Worm (Caenorhabditis elegans): ENCODE results near the gene ttc-36.

The ttc-36 gene

ce11 chrII:10029890-10030289 is at the start of gene ttc-36:
Gene ttc-36 (plus strand): TSS chrII:10030190.
- TF ChIP-seq ceh-82 (tag; optimal IDR thresholded peaks at IDR 0.05) (no peak), aly-2 (tag; optimal IDR thresholded peaks at IDR 0.05) (no peak), rnt-1 (tag; optimal IDR thresholded peaks at IDR 0.05) (no peak), Y116A8C.19 (tag; optimal IDR thresholded peaks at IDR 0.05; ENCODE audit: borderline replicate concordance) (no peak), nhr-71 (tag; optimal IDR thresholded peaks at IDR 0.05) (no peak), xbp-1 (tag; optimal IDR thresholded peaks at IDR 0.05) (no peak), lir-3 (tag; optimal IDR thresholded peaks at IDR 0.05; ENCODE audit: poor library complexity) (no peak), zag-1 (tag; optimal IDR thresholded peaks at IDR 0.05) (no peak), ces-1 (GFP tag; optimal IDR thresholded peaks at IDR 0.05) (no peak), jun-1 (tag; optimal IDR thresholded peaks at IDR 0.05) (no peak), F16B12.6 (tag; optimal IDR thresholded peaks at IDR 0.05) (no peak), unc-62 (GFP tag; optimal IDR thresholded peaks at IDR 0.05) (no peak), ceh-90 (tag; optimal IDR thresholded peaks at IDR 0.05) (no peak), sptf-1 (tag; optimal IDR thresholded peaks at IDR 0.05) (no peak), tbx-2 (tag; optimal IDR thresholded peaks at IDR 0.05) (no peak), efl-1 (optimal IDR thresholded peaks at IDR 0.05) (no peak), efl-1 (GFP tag; optimal IDR thresholded peaks at IDR 0.05 in 1 of 2) (no peak), snu-23 (GFP tag; optimal IDR thresholded peaks at IDR 0.05) (no peak), ztf-4 (tag; optimal IDR thresholded peaks at IDR 0.05) (no peak), unc-86 (tag; optimal IDR thresholded peaks at IDR 0.05) (no peak)

ce11 chrII:9981760-9982159 is 48.2 kb upstream of the ttc-36 start, which contains the start of gene sdz-38:
Gene sdz-38 (minus strand): TSS chrII:9981860.
- TF ChIP-seq pag-3 (tag; optimal IDR thresholded peaks at IDR 0.05; ENCODE audit: borderline replicate concordance, insufficient read depth) (no peak), fkh-8 (tag; optimal IDR thresholded peaks at IDR 0.05) (no peak), lin-35 (GFP tag; optimal IDR thresholded peaks at IDR 0.05) (no peak), fos-1 (tag; optimal IDR thresholded peaks at IDR 0.05) (no peak), nhr-12 (tag; optimal IDR thresholded peaks at IDR 0.05) (no peak), tbx-2 (tag; optimal IDR thresholded peaks at IDR 0.05) (no peak), egl-27 (tag; optimal IDR thresholded peaks at IDR 0.05) (no peak), jun-1 (tag; optimal IDR thresholded peaks at IDR 0.05) (no peak), unc-98 (GFP tag; IDR thresholded peaks at IDR 0.05) (no peak), ceh-82 (tag; optimal IDR thresholded peaks at IDR 0.05) (no peak), nhr-20 (tag; optimal IDR thresholded peaks at IDR 0.05) (no peak), grh-1 (GFP tag; IDR thresholded peaks at IDR 0.05) (no peak), ceh-88 (GFP tag; IDR thresholded peaks at IDR 0.05) (no peak), nhr-47 (tag; optimal IDR thresholded peaks at IDR 0.05) (no peak), elt-3 (tag; optimal IDR thresholded peaks at IDR 0.05) (no peak)

- no peak for TF ChIP-seq swsn-7 (tag; optimal IDR thresholded peaks at IDR 0.05)
- no peak for TF ChIP-seq unc-86 (tag; optimal IDR thresholded peaks at IDR 0.05)
- TF ChIP-seq sptf-1 (tag; optimal IDR thresholded peaks at IDR 0.05) = no peak
- TF ChIP-seq sup-37 (GFP tag; optimal IDR thresholded peaks at IDR 0.05) = no peak
- TF ChIP-seq lin-14 (GFP tag; optimal IDR thresholded peaks at IDR 0.05) = peak; percentile 23
Measured at ce11 chrII:9982437-9982836, 47.6 kb upstream of the ttc-36 start.

ce11 chrII:9984866-9985336 is 45.1 kb upstream of the ttc-36 start:
- TF ChIP-seq mep-1 (tag; optimal IDR thresholded peaks at IDR 0.05) (peak; percentile 55), sptf-1 (tag; optimal IDR thresholded peaks at IDR 0.05) (no peak), hlh-4 (tag; optimal IDR thresholded peaks at IDR 0.05) (no peak), lin-35 (GFP tag; optimal IDR thresholded peaks at IDR 0.05) (peak in 1 of 2 experiments; percentile 61), ceh-88 (GFP tag; IDR thresholded peaks at IDR 0.05) (peak; percentile 14; the same call in 1 of the 2 replicates), lin-14 (GFP tag; optimal IDR thresholded peaks at IDR 0.05) (peak; percentile 97), xbp-1 (tag; optimal IDR thresholded peaks at IDR 0.05) (peak; percentile 60), ceh-8 (GFP tag; optimal IDR thresholded peaks at IDR 0.05) (peak; percentile 13), nhr-84 (tag; optimal IDR thresholded peaks at IDR 0.05) (no peak), ztf-4 (tag; optimal IDR thresholded peaks at IDR 0.05) (peak; percentile 15), nhr-71 (tag; optimal IDR thresholded peaks at IDR 0.05) (peak; percentile 85), swsn-7 (tag; optimal IDR thresholded peaks at IDR 0.05) (peak; percentile 70), unc-30 (tag; optimal IDR thresholded peaks at IDR 0.05) (no peak), unc-62 (GFP tag; optimal IDR thresholded peaks at IDR 0.05) (no peak), sup-37 (GFP tag; optimal IDR thresholded peaks at IDR 0.05) (no peak), snu-23 (GFP tag; optimal IDR thresholded peaks at IDR 0.05) (peak; percentile 67), tlp-1 (tag; optimal IDR thresholded peaks at IDR 0.05) (no peak), mdl-1 (tag; optimal IDR thresholded peaks at IDR 0.05) (peak in 1 of 2 experiments; percentile 48), C16A3.4 (tag; optimal IDR thresholded peaks at IDR 0.05) (peak; percentile 45), pag-3 (tag; optimal IDR thresholded peaks at IDR 0.05; ENCODE audit: borderline replicate concordance, insufficient read depth) (peak; percentile 37), nhr-19 (GFP tag; conservative IDR thresholded peaks at IDR 0.05) (peak; percentile 56), lin-13 (GFP tag; optimal IDR thresholded peaks at IDR 0.05) (peak; percentile 33), C04F5.9 (tag; optimal IDR thresholded peaks at IDR 0.05) (no peak)
